Worm (Caenorhabditis elegans): ENCODE results near the gene BE10.4.
A peak's percentile ranks its signal among the peaks of the same experiment; 100 is the strongest.

BE10.4 gene

DNA sequence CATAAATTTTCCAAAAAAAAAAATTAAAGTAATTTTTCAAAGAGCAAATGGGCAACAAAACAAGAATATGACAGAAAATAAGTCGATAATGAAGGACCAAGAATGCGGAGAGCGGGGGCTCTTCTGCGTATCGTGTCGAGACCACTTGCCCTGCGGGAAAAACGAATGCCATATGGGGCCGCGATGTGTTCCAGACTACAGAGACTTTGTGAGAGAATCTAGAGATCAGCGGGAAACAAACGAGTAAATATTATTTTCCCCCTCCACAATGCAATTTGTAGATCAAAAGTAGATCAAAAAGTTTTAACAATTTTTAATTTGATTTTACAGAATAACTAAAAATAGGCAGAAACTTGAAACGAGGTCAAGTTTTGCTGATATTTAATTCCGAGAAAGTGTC, 26.9 kb downstream of the BE10.4 start:
- no peak for TF ChIP-seq ama-1 (optimal IDR thresholded peaks at IDR 0.05)
- no peak for TF ChIP-seq efl-1 (optimal IDR thresholded peaks at IDR 0.05)
- peak in 1 of 2 experiments; percentile 38 for TF ChIP-seq efl-1 (GFP tag; optimal IDR thresholded peaks at IDR 0.05 in 1 of 2)

- TF ChIP-seq irx-1 (tag; optimal IDR thresholded peaks at IDR 0.05) (no peak), nhr-71 (tag; optimal IDR thresholded peaks at IDR 0.05) (peak; percentile 91), lin-35 (GFP tag; optimal IDR thresholded peaks at IDR 0.05) (peak; percentile 40 to 46), egl-13 (tag; optimal IDR thresholded peaks at IDR 0.05) (peak; percentile 79), pax-3 (tag; optimal IDR thresholded peaks at IDR 0.05) (no peak), rnt-1 (tag; optimal IDR thresholded peaks at IDR 0.05) (no peak), fkh-4 (tag; optimal IDR thresholded peaks at IDR 0.05; ENCODE audit: borderline replicate concordance) (no peak), tlp-1 (tag; optimal IDR thresholded peaks at IDR 0.05) (no peak), vab-15 (tag; optimal IDR thresholded peaks at IDR 0.05) (no peak), ets-5 (GFP tag; IDR thresholded peaks at IDR 0.05) (no peak), fkh-8 (tag; optimal IDR thresholded peaks at IDR 0.05) (peak; percentile 85), blmp-1 (tag; optimal IDR thresholded peaks at IDR 0.05) (peak; percentile 92), nhr-19 (GFP tag; conservative IDR thresholded peaks at IDR 0.05) (peak; percentile 36; the same call in 1 of the 2 replicates), unc-86 (tag; optimal IDR thresholded peaks at IDR 0.05) (peak; percentile 62), ztf-4 (tag; optimal IDR thresholded peaks at IDR 0.05) (peak; percentile 19), tbx-2 (tag; optimal IDR thresholded peaks at IDR 0.05) (peak; percentile 14), nhr-90 (tag; optimal IDR thresholded peaks at IDR 0.05; ENCODE audit: poor library complexity) (peak; percentile 68), mdl-1 (tag; optimal IDR thresholded peaks at IDR 0.05) (peak in 1 of 2 experiments; percentile 9), fos-1 (tag; optimal IDR thresholded peaks at IDR 0.05) (no peak), nhr-28 (tag; optimal IDR thresholded peaks at IDR 0.05) (no peak), alr-1 (tag; optimal IDR thresholded peaks at IDR 0.05; ENCODE audit: borderline replicate concordance) (no peak), aly-2 (tag; optimal IDR thresholded peaks at IDR 0.05) (no peak), nhr-12 (tag; optimal IDR thresholded peaks at IDR 0.05) (no peak), sptf-1 (tag; optimal IDR thresholded peaks at IDR 0.05) (no peak), mab-9 (GFP tag; IDR thresholded peaks at IDR 0.05) (no peak), Y116A8C.19 (tag; optimal IDR thresholded peaks at IDR 0.05; ENCODE audit: borderline replicate concordance) (no peak), sox-4 (tag; optimal IDR thresholded peaks at IDR 0.05) (peak; percentile 3), lir-3 (tag; optimal IDR thresholded peaks at IDR 0.05; ENCODE audit: poor library complexity) (no peak), unc-130 (tag; optimal IDR thresholded peaks at IDR 0.05) (no peak), pag-3 (tag; optimal IDR thresholded peaks at IDR 0.05; ENCODE audit: borderline replicate concordance, insufficient read depth) (no peak), fkh-10 (GFP tag; optimal IDR thresholded peaks at IDR 0.05) (peak; percentile 8), snu-23 (GFP tag; optimal IDR thresholded peaks at IDR 0.05) (peak; percentile 50), skn-1 (tag; optimal IDR thresholded peaks at IDR 0.05) (peak; percentile 30), ceh-63 (GFP tag; optimal IDR thresholded peaks at IDR 0.05) (no peak), efl-3 (GFP tag; optimal IDR thresholded peaks at IDR 0.05) (no peak), nhr-11 (tag; optimal IDR thresholded peaks at IDR 0.05) (peak; percentile 59), unc-62 (GFP tag; optimal IDR thresholded peaks at IDR 0.05) (no peak), F16B12.6 (tag; optimal IDR thresholded peaks at IDR 0.05) (no peak), lin-14 (GFP tag; optimal IDR thresholded peaks at IDR 0.05) (peak; percentile 92), sup-37 (GFP tag; optimal IDR thresholded peaks at IDR 0.05) (no peak), nhr-84 (tag; optimal IDR thresholded peaks at IDR 0.05) (no peak), swsn-7 (tag; optimal IDR thresholded peaks at IDR 0.05) (peak; percentile 44), hpl-2 (GFP tag; optimal IDR thresholded peaks at IDR 0.05) (no peak), nhr-76 (tag; optimal IDR thresholded peaks at IDR 0.05) (no peak), ceh-90 (tag; optimal IDR thresholded peaks at IDR 0.05) (no peak), nhr-47 (tag; optimal IDR thresholded peaks at IDR 0.05) (peak; percentile 82), mef-2 (tag; optimal IDR thresholded peaks at IDR 0.05) (no peak), ama-1 (optimal IDR thresholded peaks at IDR 0.05) (no peak), ceh-88 (GFP tag; IDR thresholded peaks at IDR 0.05) (no peak), lin-13 (GFP tag; optimal IDR thresholded peaks at IDR 0.05) (peak; percentile 55)
Observed at ce11 chrIII:12841328-12841727, 28.0 kb downstream of the BE10.4 start.

All from whole organism, L1 larva.